Worm (Caenorhabditis elegans) whole organism, young adult: Measurements from ENCODE around the gene Y39B6A.7.
A peak's percentile ranks its signal among the peaks of the same experiment; 100 is the strongest.

Experiments used
- F22D6.2 ChIP-seq: sonication (generic microtip); optimal IDR thresholded peaks from 2 replicates; lab custom pipeline; 2016; ENCODE audit warnings: mild to moderate bottlenecking, missing genetic modification characterization, missing compliant biosample characterization
- F23B12.7 ChIP-seq: sonication (generic microtip); optimal IDR thresholded peaks from 2 replicates; lab custom pipeline; 2017; ENCODE audit warnings: missing genetic modification characterization, mild to moderate bottlenecking, missing compliant biosample characterization, antibody characterized with exemption, moderate library complexity; ENCODE audit not compliant: insufficient read depth
- F33H1.4 ChIP-seq: fragments of 200-800 bp; sonication (Bioruptor generic); IDR thresholded peaks from 2 replicates; pipeline ENCODE4 v1.3.6; 2022; ENCODE audit warnings: missing genetic modification reagents, missing genetic modification characterization, missing compliant biosample characterization
- K12H6.12 ChIP-seq: fragments of 200-800 bp; sonication (Bioruptor generic); optimal IDR thresholded peaks from 2 replicates; lab custom pipeline; 2018; ENCODE audit warnings: mild to moderate bottlenecking, missing genetic modification characterization, missing compliant biosample characterization
- Y67H2A.10 ChIP-seq: fragments of 200-800 bp; sonication (Bioruptor generic); conservative IDR thresholded peaks from 2 replicates; pipeline ENCODE4 v1.3.6; 2022; ENCODE audit warnings: missing genetic modification reagents, missing genetic modification characterization, missing compliant biosample characterization
- ZK185.1 ChIP-seq: sonication (generic microtip); optimal IDR thresholded peaks from 2 replicates; lab custom pipeline; 2016; ENCODE audit warnings: mild to moderate bottlenecking, missing genetic modification characterization, missing compliant biosample characterization; ENCODE audit not compliant: poor library complexity, severe bottlenecking
- atf-7 ChIP-seq: sonication (generic microtip); optimal IDR thresholded peaks from 2 replicates; lab custom pipeline; 2017; ENCODE audit warnings: mild to moderate bottlenecking, missing genetic modification characterization, missing compliant biosample characterization
- athp-1 ChIP-seq: sonication (generic microtip); optimal IDR thresholded peaks from 2 replicates; lab custom pipeline; 2017; ENCODE audit warnings: mild to moderate bottlenecking, missing genetic modification characterization, missing compliant biosample characterization
- attf-5 ChIP-seq: fragments of 200-800 bp; sonication (Bioruptor generic); optimal IDR thresholded peaks from 2 replicates; lab custom pipeline; 2018; ENCODE audit warnings: mild to moderate bottlenecking, missing genetic modification characterization, missing compliant biosample characterization
- cebp-1 ChIP-seq, 2 experiments: fragments of 200-800 bp in 1 of 2; sonication (Bioruptor generic) in 1 of 2; sonication (generic microtip) in 1 of 2; IDR thresholded peaks in 1 of 2; optimal IDR thresholded peaks in 1 of 2; 2 replicates each; pipeline versions ENCODE4 v1.3.6 to Lab custom; 2017 to 2022; ENCODE audit warnings: missing compliant biosample characterization in 2 of 2, missing genetic modification characterization in 2 of 2, mild to moderate bottlenecking in 1 of 2, missing genetic modification reagents in 1 of 2, moderate library complexity in 1 of 2
- ceh-100 ChIP-seq: fragments of 200-800 bp; sonication (Bioruptor generic); IDR thresholded peaks from 2 replicates; pipeline ENCODE4 v1.3.6; 2022; ENCODE audit warnings: missing genetic modification reagents, missing genetic modification characterization, missing compliant biosample characterization
- ceh-91 ChIP-seq: fragments of 200-800 bp; sonication (Bioruptor generic); IDR thresholded peaks from 2 replicates; pipeline ENCODE4 v1.3.6; 2022; ENCODE audit warnings: missing genetic modification reagents, missing genetic modification characterization, missing compliant biosample characterization
- dox-1 ChIP-seq: fragments of 200-800 bp; sonication (Bioruptor generic); IDR thresholded peaks from 2 replicates; pipeline ENCODE4 v1.3.6; 2022; ENCODE audit warnings: missing genetic modification reagents, missing genetic modification characterization, missing compliant biosample characterization
- egl-18 ChIP-seq: fragments of 200-800 bp; sonication (Bioruptor generic); IDR thresholded peaks from 2 replicates; pipeline ENCODE4 v1.3.6; 2022; ENCODE audit warnings: missing genetic modification reagents, missing genetic modification characterization, missing compliant biosample characterization
- egl-44 ChIP-seq: fragments of 200-800 bp; sonication (Bioruptor generic); IDR thresholded peaks from 2 replicates; pipeline ENCODE4 v1.3.6; 2022; ENCODE audit warnings: missing genetic modification reagents, missing genetic modification characterization, missing compliant biosample characterization
- ekl-4 ChIP-seq: fragments of 200-800 bp; sonication (Bioruptor generic); IDR thresholded peaks from 2 replicates; pipeline ENCODE4 v1.3.6; 2022; ENCODE audit warnings: missing genetic modification reagents, missing genetic modification characterization, missing compliant biosample characterization
- ets-4 ChIP-seq: fragments of 200-800 bp; sonication (Bioruptor generic); optimal IDR thresholded peaks from 2 replicates; lab custom pipeline; 2018; ENCODE audit warnings: mild to moderate bottlenecking, missing genetic modification characterization, missing compliant biosample characterization
- let-607 ChIP-seq, 2 experiments: fragments of 200-800 bp in 1 of 2; sonication (Bioruptor generic) in 1 of 2; sonication (generic microtip) in 1 of 2; optimal IDR thresholded peaks; 2 replicates each; lab custom pipeline; 2016 to 2018; ENCODE audit warnings: mild to moderate bottlenecking in 2 of 2, missing compliant biosample characterization in 2 of 2, missing genetic modification characterization in 2 of 2, moderate library complexity in 2 of 2, missing genotype in 1 of 2
- lin-40 ChIP-seq: sonication (generic microtip); optimal IDR thresholded peaks from 2 replicates; lab custom pipeline; 2016; ENCODE audit warnings: missing genetic modification characterization, mild to moderate bottlenecking, missing compliant biosample characterization, missing genotype, missing genetic modification reagents
- lin-54 ChIP-seq: fragments of 200-800 bp; sonication (Bioruptor generic); optimal IDR thresholded peaks from 2 replicates; lab custom pipeline; 2018; ENCODE audit warnings: mild to moderate bottlenecking, missing genetic modification characterization, missing compliant biosample characterization
- lir-1 ChIP-seq: fragments of 200-800 bp; sonication (Bioruptor generic); conservative IDR thresholded peaks from 2 replicates; pipeline ENCODE4 v1.3.6; 2022; ENCODE audit warnings: missing genetic modification reagents, missing genetic modification characterization, missing compliant biosample characterization
- lsl-1 ChIP-seq: fragments of 200-800 bp; sonication (Bioruptor generic); optimal IDR thresholded peaks from 2 replicates; lab custom pipeline; 2018; ENCODE audit warnings: mild to moderate bottlenecking, missing genetic modification characterization, moderate library complexity, missing compliant biosample characterization
- madf-10 ChIP-seq: sonication (generic microtip); optimal IDR thresholded peaks from 2 replicates; lab custom pipeline; 2016; ENCODE audit warnings: mild to moderate bottlenecking, missing genetic modification characterization, missing compliant biosample characterization
- mcd-1 ChIP-seq: fragments of 200-800 bp; sonication (Bioruptor generic); IDR thresholded peaks from 2 replicates; pipeline ENCODE4 v1.3.6; 2022; ENCODE audit warnings: missing genetic modification reagents, missing genetic modification characterization, missing compliant biosample characterization
- nfyb-1 ChIP-seq: fragments of 200-800 bp; sonication (Bioruptor generic); IDR thresholded peaks from 2 replicates; pipeline ENCODE4 v1.3.6; 2022; ENCODE audit warnings: missing genetic modification reagents, missing genetic modification characterization, missing compliant biosample characterization
- nhr-80 ChIP-seq: sonication (generic microtip); optimal IDR thresholded peaks from 2 replicates; lab custom pipeline; 2016; ENCODE audit warnings: missing genetic modification characterization, missing compliant biosample characterization
- nhr-90 ChIP-seq: sonication (generic microtip); optimal IDR thresholded peaks from 2 replicates; lab custom pipeline; 2016; ENCODE audit warnings: missing genotype, mild to moderate bottlenecking, missing genetic modification characterization, missing compliant biosample characterization
- pbrm-1 ChIP-seq: fragments of 200-800 bp; sonication (Bioruptor generic); IDR thresholded peaks from 2 replicates; pipeline ENCODE4 v1.3.6; 2022; ENCODE audit warnings: missing genetic modification reagents, missing genetic modification characterization, missing compliant biosample characterization
- pha-4 ChIP-seq: fragments of 150-350 bp; sonication (generic microtip); optimal IDR thresholded peaks from 2 replicates; lab custom pipeline; 2014; ENCODE audit warnings: missing biosample characterization, missing genetic modification reagents, missing genetic modification characterization
- sdz-38 ChIP-seq: sonication (generic microtip); optimal IDR thresholded peaks from 2 replicates; lab custom pipeline; 2016; ENCODE audit warnings: missing genotype, missing genetic modification characterization, missing compliant biosample characterization
- sea-2 ChIP-seq: fragments of 200-800 bp; sonication (Bioruptor generic); IDR thresholded peaks from 2 replicates; pipeline ENCODE4 v1.3.6; 2022; ENCODE audit warnings: missing genetic modification characterization, missing compliant biosample characterization
- snpc-1.1 ChIP-seq: sonication (generic microtip); optimal IDR thresholded peaks from 2 replicates; lab custom pipeline; 2017; ENCODE audit warnings: missing genetic modification characterization, mild to moderate bottlenecking, missing compliant biosample characterization, antibody characterized with exemption, moderate library complexity, missing genotype, missing genetic modification reagents; ENCODE audit not compliant: insufficient read depth
- snpc-4 ChIP-seq, 5 experiments: fragments of 150-350 bp in 1 of 5; sonication (generic microtip) in 4 of 5; optimal IDR thresholded peaks; 2 replicates each; lab custom pipeline; 2014 to 2018; ENCODE audit warnings: missing genetic modification characterization in 5 of 5, missing biosample characterization in 3 of 5, antibody characterized with exemption in 2 of 5, mild to moderate bottlenecking in 2 of 5, missing compliant biosample characterization in 2 of 5, missing genotype in 2 of 5, moderate library complexity in 2 of 5, missing genetic modification reagents in 1 of 5
- tbp1 ChIP-seq: fragments of 200-800 bp; sonication (Bioruptor generic); optimal IDR thresholded peaks from 2 replicates; lab custom pipeline; 2018; ENCODE audit warnings: mild to moderate bottlenecking, missing genetic modification characterization, missing compliant biosample characterization
- tlf-1 ChIP-seq: fragments of 200-800 bp; sonication (Bioruptor generic); optimal IDR thresholded peaks from 2 replicates; lab custom pipeline; 2018; ENCODE audit warnings: mild to moderate bottlenecking, missing genetic modification characterization, missing compliant biosample characterization
- unc-62 ChIP-seq: fragments of 150-350 bp; optimal IDR thresholded peaks from 2 replicates; lab custom pipeline; 2014; ENCODE audit warnings: missing biosample characterization, missing genetic modification reagents, missing genetic modification characterization
- ztf-18 ChIP-seq: sonication (generic microtip); optimal IDR thresholded peaks from 2 replicates; lab custom pipeline; 2016; ENCODE audit warnings: missing genotype, mild to moderate bottlenecking, missing genetic modification characterization, missing compliant biosample characterization
- ztf-22 ChIP-seq: fragments of 200-800 bp; sonication (Bioruptor generic); optimal IDR thresholded peaks from 2 replicates; lab custom pipeline; 2018; ENCODE audit warnings: mild to moderate bottlenecking, missing genetic modification characterization, moderate library complexity, missing compliant biosample characterization
- ztf-26 ChIP-seq: sonication (generic microtip); optimal IDR thresholded peaks from 2 replicates; lab custom pipeline; 2017; ENCODE audit warnings: missing genetic modification characterization, missing compliant biosample characterization

Y39B6A.7 gene

DNA sequence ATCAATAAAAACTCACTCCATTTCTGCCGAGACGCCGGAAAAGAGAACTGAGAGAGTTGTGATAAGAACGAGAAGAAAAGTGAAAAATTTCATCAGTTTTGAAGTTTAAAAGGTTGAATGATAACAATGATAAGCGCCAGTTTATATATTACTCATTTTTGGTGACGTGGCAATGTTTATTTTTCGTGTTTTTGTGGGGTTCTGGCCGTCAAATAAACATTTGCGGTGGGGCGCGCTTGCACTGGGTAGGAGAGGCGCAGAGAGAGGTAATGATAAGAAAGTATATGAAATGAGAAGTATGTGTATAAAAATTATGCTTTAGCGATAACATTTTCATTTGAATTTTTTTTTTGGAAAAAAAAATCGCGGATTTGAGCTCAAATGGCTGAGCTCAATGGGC lies 9.7 kb upstream of the Y39B6A.7 start, which contains the start of gene Y39B6A.5:
Y39B6A.5 (minus strand) TSS at position 214 of the 400 bp plus-strand sequence.
- peak; percentile 84 for TF ChIP-seq pha-4 (tag; lab: Kevin White, UChicago)
- TF ChIP-seq K12H6.12: peak; percentile 6
- TF ChIP-seq ceh-100 (GFP tag; lab: Robert Waterston, UW): no peak
- peak; percentile 55 for TF ChIP-seq lin-40 (tag; lab: Kevin White, UChicago)
- 0 out of 2 replicates have a peak, but pooled peaks have one; percentile 29 for TF ChIP-seq egl-44 (GFP tag; lab: Robert Waterston, UW)
- TF ChIP-seq nfyb-1 (GFP tag; lab: Robert Waterston, UW): peak; percentile 58; the same call in 1 of the 2 replicates
- peak; percentile 74 for TF ChIP-seq ets-4 (GFP tag; lab: Kevin White, UChicago)
- peak; percentile 25 for TF ChIP-seq ztf-18 (tag; lab: Kevin White, UChicago)
- peak; percentile 91 for TF ChIP-seq ztf-22 (GFP tag; lab: Kevin White, UChicago)
- no peak for TF ChIP-seq sea-2
- TF ChIP-seq nhr-80 (tag; lab: Kevin White, UChicago): peak; percentile 97
- TF ChIP-seq egl-18 (GFP tag; lab: Robert Waterston, UW): no peak
- TF ChIP-seq athp-1: no peak
- peak; percentile 47 for TF ChIP-seq unc-62
- no peak for TF ChIP-seq ZK185.1 (tag; lab: Kevin White, UChicago)
- TF ChIP-seq ceh-91: no peak
- no peak for TF ChIP-seq lsl-1 (GFP tag; lab: Kevin White, UChicago)
- TF ChIP-seq snpc-4 (GFP tag; optimal IDR thresholded peaks at IDR 0.05; lab: Kevin White, UChicago): no peak
- peak; percentile 26 to 60 (median 49) for TF ChIP-seq snpc-4 (tag; optimal IDR thresholded peaks at IDR 0.05; lab: Kevin White, UChicago)
- TF ChIP-seq tbp1 (GFP tag; lab: Kevin White, UChicago): peak; percentile 64
- no peak for TF ChIP-seq lir-1 (GFP tag; lab: Robert Waterston, UW)
- no peak for TF ChIP-seq F33H1.4
- no peak for TF ChIP-seq Y67H2A.10 (GFP tag; lab: Robert Waterston, UW)
- no peak; the same call in 1 of the 2 replicates for TF ChIP-seq cebp-1 (GFP tag; IDR thresholded peaks at IDR 0.05; lab: Robert Waterston, UW)
- peak; percentile 80 for TF ChIP-seq cebp-1 (tag; optimal IDR thresholded peaks at IDR 0.05; lab: Kevin White, UChicago)
- peak; percentile 74 for TF ChIP-seq atf-7 (tag; lab: Kevin White, UChicago)
- peak; percentile 47 for TF ChIP-seq lin-54 (GFP tag; lab: Kevin White, UChicago)
- TF ChIP-seq dox-1 (GFP tag; lab: Robert Waterston, UW): no peak
- no peak for TF ChIP-seq pbrm-1
- TF ChIP-seq let-607 (tag; optimal IDR thresholded peaks at IDR 0.05; lab: Kevin White, UChicago): peak; percentile 92 to 97
- TF ChIP-seq F22D6.2: peak; percentile 0
- no peak for TF ChIP-seq sdz-38 (tag; lab: Kevin White, UChicago)
- no peak for TF ChIP-seq snpc-1.1 (tag; lab: Kevin White, UChicago)
- peak; percentile 34 for TF ChIP-seq madf-10
- peak; percentile 16 for TF ChIP-seq F23B12.7 (tag; lab: Kevin White, UChicago)
- peak; percentile 57 for TF ChIP-seq tlf-1
- peak; percentile 87 for TF ChIP-seq mcd-1
- peak; percentile 62 for TF ChIP-seq nhr-90
- no peak for TF ChIP-seq ztf-26 (tag; lab: Kevin White, UChicago)
- peak; percentile 87 for TF ChIP-seq attf-5 (GFP tag; lab: Kevin White, UChicago)
- no peak for TF ChIP-seq ekl-4 (GFP tag; lab: Robert Waterston, UW)
- TF ChIP-seq, all 124 proteins: peak for 23
